Worm (Caenorhabditis elegans) whole organism, L3 larva: ENCODE measurements around the gene F10E9.11.
"Not testable (repeated sequence)": the region's sequence is repeated elsewhere in the genome, so short reads cannot be mapped to it uniquely, and the experiment has no call there.

Experiments
- R02D3.7 ChIP-seq: fragments of 150-350 bp; optimal IDR thresholded peaks from 2 replicates; lab custom pipeline; 2014; ENCODE audit warnings: missing biosample characterization, missing genetic modification characterization
- ama-1 ChIP-seq: fragments of 150-350 bp; optimal IDR thresholded peaks from 2 replicates; lab custom pipeline; 2018
- ceh-16 ChIP-seq: sonication (generic microtip); optimal IDR thresholded peaks from 2 replicates; lab custom pipeline; 2017; ENCODE audit warnings: missing biosample characterization, missing genetic modification characterization
- ceh-28 ChIP-seq: fragments of 150-350 bp; optimal IDR thresholded peaks from 2 replicates; lab custom pipeline; 2014; ENCODE audit warnings: missing biosample characterization, missing genetic modification reagents, missing genetic modification characterization
- ceh-9 ChIP-seq: sonication (generic microtip); optimal IDR thresholded peaks from 2 replicates; lab custom pipeline; 2018; ENCODE audit warnings: missing biosample characterization, missing genetic modification characterization
- daf-12 ChIP-seq: fragments of 150-350 bp; optimal IDR thresholded peaks from 2 replicates; lab custom pipeline; 2014; ENCODE audit warnings: missing biosample characterization, missing genetic modification reagents, missing genetic modification characterization
- egl-27 ChIP-seq: sonication (generic microtip); optimal IDR thresholded peaks from 4 replicates; lab custom pipeline; 2017; ENCODE audit warnings: missing biosample characterization, missing genetic modification reagents, missing genetic modification characterization
- elt-1 ChIP-seq: fragments of 150-350 bp; optimal IDR thresholded peaks from 2 replicates; lab custom pipeline; 2014; ENCODE audit warnings: missing biosample characterization, missing genetic modification characterization
- elt-2 ChIP-seq: sonication (generic microtip); optimal IDR thresholded peaks from 2 replicates; lab custom pipeline; 2016; ENCODE audit warnings: missing genetic modification reagents, mild to moderate bottlenecking, missing genetic modification characterization, missing compliant biosample characterization
- fkh-10 ChIP-seq: sonication (generic microtip); optimal IDR thresholded peaks from 2 replicates; lab custom pipeline; 2017; ENCODE audit warnings: missing biosample characterization, missing genetic modification reagents, missing genetic modification characterization
- fos-1 ChIP-seq: fragments of 150-350 bp; optimal IDR thresholded peaks from 2 replicates; lab custom pipeline; 2014; ENCODE audit warnings: missing biosample characterization, missing genetic modification characterization
- jun-1 ChIP-seq: fragments of 150-350 bp; optimal IDR thresholded peaks from 2 replicates; lab custom pipeline; 2014; ENCODE audit warnings: missing biosample characterization, missing genetic modification reagents, missing genetic modification characterization
- lin-15B ChIP-seq: fragments of 150-350 bp; optimal IDR thresholded peaks from 2 replicates; lab custom pipeline; 2014; ENCODE audit warnings: missing biosample characterization, missing genetic modification characterization
- mdl-1 ChIP-seq: fragments of 150-350 bp; optimal IDR thresholded peaks from 2 replicates; lab custom pipeline; 2014; ENCODE audit warnings: missing biosample characterization, missing genetic modification characterization
- nfya-1 ChIP-seq: sonication (generic microtip); optimal IDR thresholded peaks from 2 replicates; lab custom pipeline; 2017; ENCODE audit warnings: missing genetic modification characterization, mild to moderate bottlenecking, missing compliant biosample characterization, antibody characterized with exemption, moderate library complexity; ENCODE audit not compliant: insufficient read depth
- nhr-11 ChIP-seq: fragments of 150-350 bp; optimal IDR thresholded peaks from 2 replicates; lab custom pipeline; 2014; ENCODE audit warnings: missing biosample characterization, missing genetic modification characterization
- nhr-12 ChIP-seq: fragments of 150-350 bp; optimal IDR thresholded peaks from 2 replicates; lab custom pipeline; 2014; ENCODE audit warnings: missing biosample characterization, missing genetic modification characterization
- nhr-23 ChIP-seq: fragments of 150-350 bp; optimal IDR thresholded peaks from 2 replicates; lab custom pipeline; 2014; ENCODE audit warnings: missing biosample characterization, missing genetic modification reagents, missing genetic modification characterization
- nhr-28 ChIP-seq: fragments of 150-350 bp; optimal IDR thresholded peaks from 2 replicates; lab custom pipeline; 2014; ENCODE audit warnings: missing biosample characterization, missing genetic modification characterization
- nhr-43 ChIP-seq: sonication (generic microtip); optimal IDR thresholded peaks from 2 replicates; lab custom pipeline; 2016; ENCODE audit warnings: mild to moderate bottlenecking, missing genetic modification characterization, missing compliant biosample characterization; ENCODE audit not compliant: poor library complexity, severe bottlenecking
- nhr-67 ChIP-seq: fragments of 150-350 bp; optimal IDR thresholded peaks from 2 replicates; lab custom pipeline; 2014; ENCODE audit warnings: missing biosample characterization, missing genetic modification characterization
- nhr-76 ChIP-seq: fragments of 150-350 bp; sonication (generic microtip); optimal IDR thresholded peaks from 5 replicates; lab custom pipeline; 2014; ENCODE audit warnings: missing biosample characterization, missing genetic modification characterization
- pha-4 ChIP-seq: fragments of 150-350 bp; optimal IDR thresholded peaks from 2 replicates; lab custom pipeline; 2014; ENCODE audit warnings: missing biosample characterization, missing genetic modification reagents, missing genetic modification characterization
- pqm-1 ChIP-seq: fragments of 150-350 bp; optimal IDR thresholded peaks from 2 replicates; lab custom pipeline; 2017; ENCODE audit warnings: missing biosample characterization, missing genetic modification characterization, inconsistent platforms
- sea-2 ChIP-seq: fragments of 150-350 bp; sonication (generic microtip); optimal IDR thresholded peaks from 4 replicates; lab custom pipeline; 2014; ENCODE audit warnings: missing biosample characterization, missing genetic modification reagents, missing genetic modification characterization
- skn-1 ChIP-seq: fragments of 150-350 bp; optimal IDR thresholded peaks from 2 replicates; lab custom pipeline; 2014; ENCODE audit warnings: missing biosample characterization, missing genetic modification characterization
- tbx-2 ChIP-seq: sonication (generic microtip); optimal IDR thresholded peaks from 2 replicates; lab custom pipeline; 2016; ENCODE audit warnings: mild to moderate bottlenecking, missing genetic modification characterization, missing compliant biosample characterization
- unc-39 ChIP-seq: sonication (generic microtip); optimal IDR thresholded peaks from 4 replicates; lab custom pipeline; 2017; ENCODE audit warnings: missing biosample characterization, missing genetic modification characterization
- unc-62 ChIP-seq: fragments of 150-350 bp; sonication (generic microtip); optimal IDR thresholded peaks from 4 replicates; lab custom pipeline; 2014; ENCODE audit warnings: missing biosample characterization, missing genetic modification reagents, missing genetic modification characterization
- zag-1 ChIP-seq: fragments of 150-350 bp; optimal IDR thresholded peaks from 2 replicates; lab custom pipeline; 2014; ENCODE audit warnings: missing biosample characterization, missing genetic modification characterization
- ztf-4 ChIP-seq: fragments of 150-350 bp; optimal IDR thresholded peaks from 2 replicates; lab custom pipeline; 2014; ENCODE audit warnings: missing biosample characterization, missing genetic modification characterization

F10E9.11 gene

ce11 chrIII:8347822-8348221 is 28.8 kb upstream of the F10E9.11 start, which contains the start of gene clc-29:
Gene clc-29, minus strand, starts transcription at chrIII:8347922.
- not testable (repeated sequence) for TF ChIP-seq skn-1; tbx-2 (tag; lab: Kevin White, UChicago); nhr-43 (tag; lab: Kevin White, UChicago)

ce11 chrIII:8344283-8344682 is 25.2 kb upstream of the F10E9.11 start, which contains the start of gene ZC262.7:
Gene ZC262.7, minus strand, starts transcription at chrIII:8344336.
- not testable (repeated sequence) for TF ChIP-seq skn-1; nhr-28 (tag; lab: Kevin White, UChicago); unc-39 (tag; lab: Kevin White, UChicago)

- not testable (repeated sequence) for TF ChIP-seq unc-62; fos-1 (tag; lab: Kevin White, UChicago); nhr-43 (tag; lab: Kevin White, UChicago)
- TF ChIP-seq, all 47 proteins: peak for 0; not testable (repeated sequence) for 47
Measured at ce11 chrIII:8339372-8339771, 20.3 kb upstream of the F10E9.11 start, which contains the start of gene clc-28. Gene clc-28, minus strand, starts transcription at chrIII:8339472.

ce11 chrIII:8334432-8334831 is 15.4 kb upstream of the F10E9.11 start, which contains the start of gene ZC262.4:
Gene ZC262.4, minus strand, starts transcription at chrIII:8334532.
- TF ChIP-seq fkh-10, result no peak

- no peak for TF ChIP-seq nhr-76 (tag; lab: Kevin White, UChicago)
- TF ChIP-seq nfya-1 (tag; lab: Kevin White, UChicago), result peak; percentile 76
- no peak for TF ChIP-seq egl-27 (tag; lab: Kevin White, UChicago)
- TF ChIP-seq lin-15B (tag; lab: Kevin White, UChicago), result peak; percentile 14
- TF ChIP-seq nhr-23 (tag; lab: Kevin White, UChicago), result peak; percentile 5
- peak; percentile 63 for TF ChIP-seq pha-4 (tag; lab: Kevin White, UChicago)
Measured at ce11 chrIII:8331779-8332178, 12.7 kb upstream of the F10E9.11 start, which contains the start of the genes mrps-18A and ZC262.2. Gene mrps-18A, minus strand, starts transcription at chrIII:8331919. Gene ZC262.2, plus strand, starts transcription at chrIII:8332062.

- no peak for TF ChIP-seq zag-1 (tag; lab: Kevin White, UChicago)
- TF ChIP-seq egl-27 (tag; lab: Kevin White, UChicago), result no peak
- no peak for TF ChIP-seq ceh-9 (tag; lab: Kevin White, UChicago)
- no peak for TF ChIP-seq nhr-23 (tag; lab: Kevin White, UChicago)
- no peak for TF ChIP-seq ama-1 (lab: Kevin White, UChicago)
- TF ChIP-seq ztf-4, result no peak
- TF ChIP-seq ceh-16 (tag; lab: Kevin White, UChicago), result no peak
- TF ChIP-seq daf-12 (tag; lab: Kevin White, UChicago), result no peak
- TF ChIP-seq elt-1 (tag; lab: Kevin White, UChicago), result no peak
- no peak for TF ChIP-seq R02D3.7 (tag; lab: Kevin White, UChicago)
- no peak for TF ChIP-seq mdl-1 (tag; lab: Kevin White, UChicago)
Measured at ce11 chrIII:8331211-8331610, 12.2 kb upstream of the F10E9.11 start, which contains the start of gene iglr-2. Gene iglr-2, minus strand, starts transcription at chrIII:8331311.

- TF ChIP-seq nhr-11 (tag; lab: Kevin White, UChicago) (no peak), elt-1 (tag; lab: Kevin White, UChicago) (no peak), elt-2 (tag; lab: Kevin White, UChicago) (peak; percentile 91), pqm-1 (peak; percentile 70), nhr-12 (tag; lab: Kevin White, UChicago) (no peak), jun-1 (tag; lab: Kevin White, UChicago) (peak; percentile 38), nhr-67 (tag; lab: Kevin White, UChicago) (no peak), pha-4 (tag; lab: Kevin White, UChicago) (peak; percentile 49), nhr-43 (tag; lab: Kevin White, UChicago) (no peak), sea-2 (GFP tag; lab: Kevin White, UChicago) (no peak), ceh-28 (tag; lab: Kevin White, UChicago) (peak; percentile 24), ceh-9 (tag; lab: Kevin White, UChicago) (no peak), unc-62 (no peak)
Measured at ce11 chrIII:8325574-8326513, 6.8 kb upstream of the F10E9.11 start, which contains the start of gene ZC262.13. Gene ZC262.13, plus strand, starts transcription at chrIII:8326214.
